Worm (Caenorhabditis elegans): Measurements from ENCODE around the gene C07A9.10.

Gene C07A9.10

ce11 chrIII:9685959-9686358 is at the start of gene C07A9.10:
Gene C07A9.10 (minus strand): TSS chrIII:9686059.
- TF ChIP-seq ref-1 (GFP tag; conservative IDR thresholded peaks at IDR 0.05) = no peak
- TF ChIP-seq T22C8.4 (GFP tag; IDR thresholded peaks at IDR 0.05) = no peak
- no peak for TF ChIP-seq ztf-23 (GFP tag; IDR thresholded peaks at IDR 0.05)
- no peak for TF ChIP-seq tab-1 (GFP tag; IDR thresholded peaks at IDR 0.05)
- TF ChIP-seq ztf-29 (GFP tag; IDR thresholded peaks at IDR 0.05) = no peak
- TF ChIP-seq klf-2 (GFP tag; conservative IDR thresholded peaks at IDR 0.05) = no peak
- no peak for TF ChIP-seq cog-1 (tag; optimal IDR thresholded peaks at IDR 0.05)
- no peak for TF ChIP-seq flt-1 (GFP tag; IDR thresholded peaks at IDR 0.05)
- no peak for TF ChIP-seq med-1 (GFP tag; optimal IDR thresholded peaks at IDR 0.05; ENCODE audit: insufficient read depth)

DNA sequence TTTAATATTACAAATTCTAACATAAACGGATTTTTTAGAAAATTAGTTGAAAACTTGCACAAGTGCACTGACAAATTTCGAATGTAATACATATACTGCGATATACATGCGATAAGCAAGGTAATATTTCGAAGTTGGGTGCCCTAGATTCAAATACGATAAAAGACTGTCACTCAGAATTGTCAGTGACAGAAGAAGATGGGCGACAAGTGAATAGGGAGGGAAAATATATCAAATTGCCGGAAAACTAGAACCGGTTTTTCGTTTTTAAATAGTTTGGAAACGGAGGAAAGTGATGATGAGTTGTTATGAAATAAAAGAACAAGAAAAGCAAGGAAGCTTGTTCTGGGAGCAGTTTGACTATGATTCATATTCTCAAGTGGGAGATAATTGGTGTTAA is 48.2 kb upstream of the C07A9.10 start:
- no peak for TF ChIP-seq med-1 (GFP tag; optimal IDR thresholded peaks at IDR 0.05; ENCODE audit: insufficient read depth)
- no peak for TF ChIP-seq cog-1 (tag; optimal IDR thresholded peaks at IDR 0.05)
- TF ChIP-seq flt-1 (GFP tag; IDR thresholded peaks at IDR 0.05) = no peak
- no peak for TF ChIP-seq klf-2 (GFP tag; conservative IDR thresholded peaks at IDR 0.05)
- TF ChIP-seq ztf-23 (GFP tag; IDR thresholded peaks at IDR 0.05) = no peak
- TF ChIP-seq tab-1 (GFP tag; IDR thresholded peaks at IDR 0.05) = no peak
- no peak for TF ChIP-seq ztf-29 (GFP tag; IDR thresholded peaks at IDR 0.05)
- no peak for TF ChIP-seq T22C8.4 (GFP tag; IDR thresholded peaks at IDR 0.05)
- no peak for TF ChIP-seq ref-1 (GFP tag; conservative IDR thresholded peaks at IDR 0.05)

- TF ChIP-seq flt-1 (GFP tag; IDR thresholded peaks at IDR 0.05) (no peak), ztf-23 (GFP tag; IDR thresholded peaks at IDR 0.05) (no peak), cog-1 (tag; optimal IDR thresholded peaks at IDR 0.05) (no peak), tab-1 (GFP tag; IDR thresholded peaks at IDR 0.05) (no peak), ref-1 (GFP tag; conservative IDR thresholded peaks at IDR 0.05) (no peak), klf-2 (GFP tag; conservative IDR thresholded peaks at IDR 0.05) (no peak), med-1 (GFP tag; optimal IDR thresholded peaks at IDR 0.05; ENCODE audit: insufficient read depth) (no peak), T22C8.4 (GFP tag; IDR thresholded peaks at IDR 0.05) (no peak), ztf-29 (GFP tag; IDR thresholded peaks at IDR 0.05) (no peak)
These were observed 47.5 kb upstream of the C07A9.10 start for ce11 chrIII:9733333-9733732.

ce11 chrIII:9731313-9731912 is 45.6 kb upstream of the C07A9.10 start:
- TF ChIP-seq T22C8.4 (GFP tag; IDR thresholded peaks at IDR 0.05) (no peak), med-1 (GFP tag; optimal IDR thresholded peaks at IDR 0.05; ENCODE audit: insufficient read depth) (no peak), flt-1 (GFP tag; IDR thresholded peaks at IDR 0.05) (no peak), tab-1 (GFP tag; IDR thresholded peaks at IDR 0.05) (no peak), cog-1 (tag; optimal IDR thresholded peaks at IDR 0.05) (no peak), klf-2 (GFP tag; conservative IDR thresholded peaks at IDR 0.05) (no peak)

- TF ChIP-seq ref-1 (GFP tag; conservative IDR thresholded peaks at IDR 0.05) (no peak), klf-2 (GFP tag; conservative IDR thresholded peaks at IDR 0.05) (no peak), ztf-29 (GFP tag; IDR thresholded peaks at IDR 0.05) (no peak), ztf-23 (GFP tag; IDR thresholded peaks at IDR 0.05) (no peak), cog-1 (tag; optimal IDR thresholded peaks at IDR 0.05) (no peak), med-1 (GFP tag; optimal IDR thresholded peaks at IDR 0.05; ENCODE audit: insufficient read depth) (no peak), T22C8.4 (GFP tag; IDR thresholded peaks at IDR 0.05) (no peak)
These were observed 44.5 kb upstream of the C07A9.10 start for ce11 chrIII:9730407-9730806.

- TF ChIP-seq ref-1 (GFP tag; conservative IDR thresholded peaks at IDR 0.05) = no peak
- no peak for TF ChIP-seq tab-1 (GFP tag; IDR thresholded peaks at IDR 0.05)
These were observed 41.6 kb upstream of the C07A9.10 start, which contains the start of gene C07A9.12 for ce11 chrIII:9727439-9727838. Gene C07A9.12 (minus strand): TSS chrIII:9727539.

- TF ChIP-seq ref-1 (GFP tag; conservative IDR thresholded peaks at IDR 0.05) (no peak), klf-2 (GFP tag; conservative IDR thresholded peaks at IDR 0.05) (no peak), ztf-23 (GFP tag; IDR thresholded peaks at IDR 0.05) (no peak), T22C8.4 (GFP tag; IDR thresholded peaks at IDR 0.05) (no peak), cog-1 (tag; optimal IDR thresholded peaks at IDR 0.05) (no peak), tab-1 (GFP tag; IDR thresholded peaks at IDR 0.05) (no peak), flt-1 (GFP tag; IDR thresholded peaks at IDR 0.05) (no peak), med-1 (GFP tag; optimal IDR thresholded peaks at IDR 0.05; ENCODE audit: insufficient read depth) (no peak), ztf-29 (GFP tag; IDR thresholded peaks at IDR 0.05) (no peak)
These were observed 39.3 kb upstream of the C07A9.10 start, which contains the start of gene clec-162 for ce11 chrIII:9725114-9725513. Gene clec-162 (minus strand): TSS chrIII:9725214.

DNA sequence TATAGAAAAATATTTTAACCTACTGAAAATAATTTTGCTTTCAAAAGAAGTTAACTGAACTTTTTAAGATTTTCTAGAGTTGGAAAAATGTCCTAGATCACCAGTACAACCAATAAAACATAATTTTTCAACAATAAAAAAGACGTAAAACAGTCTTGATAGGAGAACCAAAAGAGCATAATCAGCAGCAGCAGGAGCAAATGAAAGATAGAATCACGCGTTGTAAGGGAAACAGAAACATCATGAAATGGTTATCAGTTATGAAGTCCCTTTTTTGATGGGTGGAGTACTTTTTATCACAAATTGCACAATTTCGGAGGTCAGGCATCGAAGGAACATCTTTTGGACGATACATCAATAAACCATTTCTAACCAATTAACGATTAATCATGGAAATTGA is 36.1 kb upstream of the C07A9.10 start:
- no peak for TF ChIP-seq ztf-29 (GFP tag; IDR thresholded peaks at IDR 0.05)

ce11 chrIII:9720191-9720590 is 34.3 kb upstream of the C07A9.10 start, which contains the start of gene ncx-7:
Gene ncx-7 (minus strand): TSS chrIII:9720291.
- no peak for TF ChIP-seq klf-2 (GFP tag; conservative IDR thresholded peaks at IDR 0.05)
- TF ChIP-seq cog-1 (tag; optimal IDR thresholded peaks at IDR 0.05) = no peak
- TF ChIP-seq ref-1 (GFP tag; conservative IDR thresholded peaks at IDR 0.05) = no peak
- no peak for TF ChIP-seq tab-1 (GFP tag; IDR thresholded peaks at IDR 0.05)
- no peak for TF ChIP-seq T22C8.4 (GFP tag; IDR thresholded peaks at IDR 0.05)
- TF ChIP-seq med-1 (GFP tag; optimal IDR thresholded peaks at IDR 0.05; ENCODE audit: insufficient read depth) = no peak
- TF ChIP-seq ztf-23 (GFP tag; IDR thresholded peaks at IDR 0.05) = no peak
- TF ChIP-seq ztf-29 (GFP tag; IDR thresholded peaks at IDR 0.05) = no peak
- no peak for TF ChIP-seq flt-1 (GFP tag; IDR thresholded peaks at IDR 0.05)

ce11 chrIII:9717243-9717642 is 31.4 kb upstream of the C07A9.10 start:
- TF ChIP-seq med-1 (GFP tag; optimal IDR thresholded peaks at IDR 0.05; ENCODE audit: insufficient read depth) = no peak
- no peak for TF ChIP-seq ref-1 (GFP tag; conservative IDR thresholded peaks at IDR 0.05)
- no peak for TF ChIP-seq cog-1 (tag; optimal IDR thresholded peaks at IDR 0.05)
- no peak for TF ChIP-seq ztf-29 (GFP tag; IDR thresholded peaks at IDR 0.05)
- no peak for TF ChIP-seq ztf-23 (GFP tag; IDR thresholded peaks at IDR 0.05)
- no peak for TF ChIP-seq tab-1 (GFP tag; IDR thresholded peaks at IDR 0.05)
